Fruit fly (Drosophila melanogaster): ENCODE measurements around the gene CG10053.
A peak's percentile ranks its signal among the peaks of the same experiment; 100 is the strongest.

CG10053 gene

DNA sequence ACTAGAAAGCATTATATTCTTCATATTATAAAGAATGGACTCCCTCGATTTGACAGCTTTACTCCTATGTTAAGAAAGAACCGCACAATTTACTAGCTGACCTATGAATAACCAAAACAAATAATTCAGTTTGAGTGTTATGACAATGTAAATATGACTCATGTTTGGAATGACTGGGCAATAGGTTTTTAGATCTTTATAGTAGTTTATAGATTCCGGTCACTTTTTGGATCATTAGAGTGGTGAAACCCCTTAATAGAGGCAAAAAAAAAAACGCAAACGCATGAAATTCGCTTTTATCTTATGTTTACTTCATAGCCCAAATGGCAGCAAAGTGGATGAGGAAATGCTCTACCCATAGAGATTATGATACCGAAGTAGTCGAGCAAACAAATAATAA is 27.3 kb upstream of the CG10053 start, which contains the start of gene CG14605:
CG14605 (minus strand) TSS at position 101 of the 400 bp plus-strand sequence.
- TF ChIP-seq CG1621 (tag; optimal IDR thresholded peaks at IDR 0.05) (no peak), net (GFP tag; optimal IDR thresholded peaks at IDR 0.05) (no peak), acj6 (GFP tag; optimal IDR thresholded peaks at IDR 0.05) (no peak), Sox102F (GFP tag; optimal IDR thresholded peaks at IDR 0.05) (no peak), CG6808 (GFP tag; optimal IDR thresholded peaks at IDR 0.05) (no peak), svp (GFP tag) (no peak), Gug (GFP tag; IDR thresholded peaks at IDR 0.05) (no peak), Eip93F (GFP tag; optimal IDR thresholded peaks at IDR 0.05) (no peak), topi (GFP tag; optimal IDR thresholded peaks at IDR 0.05) (no peak)

DNA sequence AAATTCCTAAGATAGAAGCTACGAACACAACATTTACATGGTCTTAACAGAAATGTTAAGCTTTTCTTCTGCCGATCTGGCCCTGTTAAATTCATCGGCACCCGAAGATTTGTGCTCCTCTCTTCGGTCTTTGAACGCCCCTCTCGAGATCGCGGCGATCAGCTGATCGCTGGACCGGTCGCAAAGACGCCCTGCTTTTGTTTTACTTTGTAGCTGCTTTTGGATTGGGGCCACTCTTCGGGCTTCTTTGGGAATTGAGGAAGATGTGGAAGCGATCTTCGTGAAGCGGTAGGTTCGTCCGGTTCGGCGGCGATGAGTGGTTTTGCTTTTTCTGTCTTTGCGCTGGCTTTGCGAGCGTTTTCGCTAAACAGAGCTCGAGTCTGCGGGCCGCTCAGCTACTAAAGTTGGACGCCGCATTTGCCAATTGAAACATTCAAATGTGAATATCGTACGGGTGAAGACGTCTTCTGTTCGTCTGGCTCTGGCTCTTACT is 22.9 kb upstream of the CG10053 start, which contains the start of gene thw:
thw (plus strand) TSS at position 443 of the 493 bp plus-strand sequence.
- 0 out of 3 replicates have a peak, but pooled peaks have one; percentile 45 for TF ChIP-seq eg (GFP tag; IDR thresholded peaks at IDR 0.05)
- peak; percentile 34; the same call in 1 of the 3 replicates for TF ChIP-seq CG6163 (GFP tag; IDR thresholded peaks at IDR 0.05)
- peak; percentile 90 for TF ChIP-seq dsx (GFP tag; optimal IDR thresholded peaks at IDR 0.05; ENCODE audit: poor library complexity, severe bottlenecking)
- TF ChIP-seq Hr38 (GFP tag; optimal IDR thresholded peaks at IDR 0.05) = no peak
- no peak for TF ChIP-seq Sox15 (GFP tag; optimal IDR thresholded peaks at IDR 0.05)
- TF ChIP-seq lz (GFP tag; optimal IDR thresholded peaks at IDR 0.05) = no peak
- TF ChIP-seq CG34406 (GFP tag; optimal IDR thresholded peaks at IDR 0.05) = no peak
- TF ChIP-seq fd59A (GFP tag; optimal IDR thresholded peaks at IDR 0.05) = no peak
- TF ChIP-seq CG6792 (GFP tag; optimal IDR thresholded peaks at IDR 0.05) = no peak

DNA sequence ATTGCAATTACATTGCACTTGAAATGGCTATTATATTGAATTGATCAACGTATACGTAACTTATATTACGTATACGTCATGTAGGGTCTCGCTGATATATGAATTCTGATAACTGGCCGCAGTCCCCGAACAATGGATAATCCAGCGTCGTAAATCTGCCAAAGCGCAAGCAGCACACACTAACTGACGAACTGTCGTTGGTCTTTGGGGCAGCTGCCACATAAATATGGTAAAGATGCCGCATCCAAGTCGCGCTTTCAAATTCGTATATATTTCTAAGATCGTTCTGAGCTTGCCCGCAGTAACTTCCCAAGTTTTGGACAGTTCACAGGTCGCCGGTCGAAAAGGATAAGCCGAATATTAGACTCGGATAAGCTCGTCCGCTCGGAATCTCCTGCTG is 5.4 kb upstream of the CG10053 start, which contains the start of gene CG14607:
CG14607 (plus strand) TSS at position 301 of the 400 bp plus-strand sequence.
- TF ChIP-seq CG11294 (GFP tag; IDR thresholded peaks at IDR 0.05) (no peak), CG6792 (GFP tag; optimal IDR thresholded peaks at IDR 0.05) (no peak), Smox (GFP tag; optimal IDR thresholded peaks at IDR 0.05) (no peak), vri (GFP tag; optimal IDR thresholded peaks at IDR 0.05) (no peak), dac (GFP tag; optimal IDR thresholded peaks at IDR 0.05) (no peak), cyc (GFP tag; optimal IDR thresholded peaks at IDR 0.05) (no peak)

DNA sequence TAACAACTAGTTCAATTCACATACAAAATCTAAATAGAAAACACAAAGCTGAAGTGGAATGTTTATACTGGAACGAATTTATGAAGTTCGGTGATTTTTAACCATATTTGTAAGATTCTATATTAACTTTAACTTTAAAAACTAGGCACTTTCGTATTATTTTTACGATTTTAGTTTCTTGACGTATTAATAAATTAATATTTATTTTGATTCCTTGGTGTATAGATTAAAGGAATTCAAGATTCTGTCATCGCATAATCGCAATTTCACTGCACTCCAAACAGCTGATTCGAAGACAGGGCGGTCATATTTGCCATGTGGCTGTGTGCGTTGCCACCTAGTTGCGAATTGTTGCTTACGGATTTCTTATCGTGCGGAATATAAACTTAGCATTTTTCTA is 2.6 kb downstream of the CG10053 start, which contains the start of the genes CG1227 and Dtwd2:
CG1227 (minus strand) TSS at position 279 of the 400 bp plus-strand sequence.
Dtwd2 (plus strand) TSS at position 336 of the 400 bp plus-strand sequence.
- peak; percentile 93 for TF ChIP-seq topi (GFP tag; optimal IDR thresholded peaks at IDR 0.05)
- peak; percentile 93 for TF ChIP-seq svp (GFP tag)
- peak; percentile 98 for TF ChIP-seq CG3032 (tag; optimal IDR thresholded peaks at IDR 0.05)
- peak; percentile 94 for TF ChIP-seq net (GFP tag; optimal IDR thresholded peaks at IDR 0.05)
- TF ChIP-seq Gug (GFP tag; IDR thresholded peaks at IDR 0.05) = peak; percentile 95
- peak; percentile 81 for TF ChIP-seq Ets21C (GFP tag; optimal IDR thresholded peaks at IDR 0.05)
- TF ChIP-seq Sox15 (GFP tag; optimal IDR thresholded peaks at IDR 0.05) = peak; percentile 76
- peak; percentile 86 for TF ChIP-seq cyc (GFP tag; optimal IDR thresholded peaks at IDR 0.05)
- peak; percentile 92 for TF ChIP-seq Smox (GFP tag; optimal IDR thresholded peaks at IDR 0.05)
- TF ChIP-seq salr (GFP tag; optimal IDR thresholded peaks at IDR 0.05) = peak in 1 of 2 experiments; percentile 80
- peak; percentile 98 for TF ChIP-seq CG8119 (GFP tag; IDR thresholded peaks at IDR 0.05)
- TF ChIP-seq eg (GFP tag; IDR thresholded peaks at IDR 0.05) = peak; percentile 99
- peak; percentile 79 for TF ChIP-seq Blimp-1 (GFP tag; optimal IDR thresholded peaks at IDR 0.05)
- peak; percentile 95 for TF ChIP-seq CG6276 (GFP tag; optimal IDR thresholded peaks at IDR 0.05)
- TF ChIP-seq Hr4 (GFP tag; optimal IDR thresholded peaks at IDR 0.05) = peak; percentile 94
- peak; percentile 92 for TF ChIP-seq CG6808 (GFP tag; optimal IDR thresholded peaks at IDR 0.05)
- peak; percentile 88 for TF ChIP-seq CG31627 (GFP tag; optimal IDR thresholded peaks at IDR 0.05)
- peak; percentile 94 for TF ChIP-seq acj6 (GFP tag; optimal IDR thresholded peaks at IDR 0.05)
- TF ChIP-seq Met (GFP tag; optimal IDR thresholded peaks at IDR 0.05) = peak; percentile 92
- TF ChIP-seq CG10631 (GFP tag; optimal IDR thresholded peaks at IDR 0.05) = peak; percentile 94
- peak; percentile 95 for TF ChIP-seq CG11294 (GFP tag; IDR thresholded peaks at IDR 0.05)
- TF ChIP-seq Eip93F (GFP tag; optimal IDR thresholded peaks at IDR 0.05) = peak; percentile 45
- TF ChIP-seq CG3919 (GFP tag; optimal IDR thresholded peaks at IDR 0.05) = peak; percentile 96
- peak; percentile 88 for TF ChIP-seq fd59A (GFP tag; optimal IDR thresholded peaks at IDR 0.05)
- peak; percentile 91 for TF ChIP-seq CG7368 (GFP tag; optimal IDR thresholded peaks at IDR 0.05)
- peak; percentile 94 for TF ChIP-seq achi (GFP tag; optimal IDR thresholded peaks at IDR 0.05)
- TF ChIP-seq CG34406 (GFP tag; optimal IDR thresholded peaks at IDR 0.05) = peak; percentile 96
- peak; percentile 99 for TF ChIP-seq CG15336 (GFP tag; IDR thresholded peaks at IDR 0.05)
- peak; percentile 96 for TF ChIP-seq esn (GFP tag; optimal IDR thresholded peaks at IDR 0.05)
- TF ChIP-seq CG1621 (tag; optimal IDR thresholded peaks at IDR 0.05) = peak; percentile 91
- TF ChIP-seq CG9139 (GFP tag; optimal IDR thresholded peaks at IDR 0.05) = peak; percentile 91
- TF ChIP-seq OdsH (GFP tag; optimal IDR thresholded peaks at IDR 0.05) = peak; percentile 96
- peak; percentile 90 for TF ChIP-seq Sox14 (GFP tag; optimal IDR thresholded peaks at IDR 0.05)
- no peak for TF ChIP-seq Hr38 (GFP tag; optimal IDR thresholded peaks at IDR 0.05)
- TF ChIP-seq CG6854 (GFP tag; optimal IDR thresholded peaks at IDR 0.05) = no peak
- TF ChIP-seq Hr39 (GFP tag; optimal IDR thresholded peaks at IDR 0.05) = peak; percentile 82

Measured in whole organism, prepupa.